Fruit fly (Drosophila melanogaster) whole organism, adult: ENCODE data around the gene Ndf.
A peak's percentile ranks its signal among the peaks of the same experiment; 100 is the strongest.

Experiments
- CG1620 ChIP-seq: fragments of 200-800 bp; sonication (Bioruptor generic); optimal IDR thresholded peaks from 2 replicates; lab custom pipeline; 2016; ENCODE audit warnings: missing biosample characterization, missing genetic modification characterization
- CG7045 ChIP-seq: fragments of 200-800 bp; sonication (Bioruptor generic); optimal IDR thresholded peaks from 2 replicates; lab custom pipeline; 2017; ENCODE audit warnings: missing biosample characterization, mild to moderate bottlenecking, missing genetic modification characterization
- cic ChIP-seq: fragments of 200-800 bp; sonication (Bioruptor generic); optimal IDR thresholded peaks from 2 replicates; lab custom pipeline; 2017; ENCODE audit warnings: missing biosample characterization, mild to moderate bottlenecking, missing genetic modification characterization, moderate library complexity

dm6 chr2L:9966983-9967737 lies 36.5 kb upstream of the Ndf start, which contains the start of the genes Dref and RpL13:
- TF ChIP-seq CG1620 (peak; percentile 84), CG7045 (GFP tag; lab: Kevin White, UChicago) (peak; percentile 93), cic (GFP tag; lab: Kevin White, UChicago) (peak; percentile 80)
